Fruit fly (Drosophila melanogaster) whole organism, embryonic: ENCODE measurements around the gene CG16749.

Experiments used
- BtbVII ChIP-seq: fragments of 200-800 bp; sonication (Bioruptor generic); optimal IDR thresholded peaks from 3 replicates; lab custom pipeline; 2017; ENCODE audit warnings: missing biosample characterization, mild to moderate bottlenecking, missing genetic modification characterization
- C15 ChIP-seq: fragments of 200-800 bp; sonication (Bioruptor generic); IDR thresholded peaks from 3 replicates; pipeline ENCODE4 v1.3.6; 2022; ENCODE audit warnings: missing biosample characterization, missing genetic modification characterization
- CG10543 ChIP-seq: fragments of 200-800 bp; sonication (Bioruptor generic); optimal IDR thresholded peaks from 3 replicates; lab custom pipeline; 2017; ENCODE audit warnings: missing biosample characterization, mild to moderate bottlenecking, missing genetic modification characterization, moderate library complexity
- CG13894 ChIP-seq: fragments of 200-800 bp; sonication (Bioruptor generic); optimal IDR thresholded peaks from 3 replicates; lab custom pipeline; 2018; ENCODE audit warnings: missing biosample characterization, mild to moderate bottlenecking, missing genetic modification characterization, moderate library complexity
- CG15696 ChIP-seq: fragments of 200-800 bp; sonication (Bioruptor generic); optimal IDR thresholded peaks from 2 replicates; lab custom pipeline; 2019; ENCODE audit warnings: missing biosample characterization, mild to moderate bottlenecking, missing genetic modification characterization, moderate library complexity
- CG18476 ChIP-seq: fragments of 200-800 bp; sonication (Bioruptor generic); optimal IDR thresholded peaks from 2 replicates; lab custom pipeline; 2016; ENCODE audit warnings: missing biosample characterization, mild to moderate bottlenecking, missing genetic modification characterization
- CG2199 ChIP-seq: fragments of 200-800 bp; sonication (Bioruptor generic); IDR thresholded peaks from 3 replicates; pipeline ENCODE4 v1.3.6; 2022; ENCODE audit warnings: missing biosample characterization, missing genetic modification characterization
- CG2202 ChIP-seq: fragments of 200-800 bp; sonication (Bioruptor generic); optimal IDR thresholded peaks from 2 replicates; lab custom pipeline; 2018; ENCODE audit warnings: missing biosample characterization, mild to moderate bottlenecking, missing genetic modification characterization
- CG32767 ChIP-seq: fragments of 200-800 bp; sonication (Bioruptor generic); IDR thresholded peaks from 2 replicates; pipeline ENCODE4 v1.3.6; 2022; ENCODE audit warnings: missing biosample characterization, missing genetic modification characterization
- CG4282 ChIP-seq: fragments of 200-800 bp; sonication (Bioruptor generic); optimal IDR thresholded peaks from 2 replicates; lab custom pipeline; 2016; ENCODE audit warnings: missing biosample characterization, missing genetic modification characterization
- CG4328 ChIP-seq: fragments of 200-800 bp; sonication (Bioruptor generic); optimal IDR thresholded peaks from 3 replicates; lab custom pipeline; 2017; ENCODE audit warnings: missing biosample characterization, missing genetic modification reagents, missing genetic modification characterization
- CG5245 ChIP-seq: fragments of 200-800 bp; sonication (Bioruptor generic); optimal IDR thresholded peaks from 3 replicates; lab custom pipeline; 2016; ENCODE audit warnings: missing biosample characterization, missing genetic modification characterization
- CG8290 ChIP-seq, 3 experiments: fragments of 200-800 bp; sonication (Bioruptor generic); optimal IDR thresholded peaks; 2 replicates each; lab custom pipeline; 2016 to 2019; ENCODE audit warnings: missing biosample characterization in 3 of 3, missing genetic modification characterization in 3 of 3, mild to moderate bottlenecking in 2 of 3, moderate library complexity in 1 of 3
- CG9215 ChIP-seq: fragments of 200-800 bp; sonication (Bioruptor generic); IDR thresholded peaks from 2 replicates; pipeline ENCODE4 v1.3.6; 2022; ENCODE audit warnings: missing biosample characterization, missing genetic modification characterization
- CG9932 ChIP-seq: fragments of 200-800 bp; sonication (Bioruptor generic); IDR thresholded peaks from 2 replicates; pipeline ENCODE4 v1.3.6; 2022; ENCODE audit warnings: missing biosample characterization, missing genetic modification characterization
- Fer2 ChIP-seq: fragments of 200-800 bp; sonication (Bioruptor generic); optimal IDR thresholded peaks from 2 replicates; lab custom pipeline; 2018; ENCODE audit warnings: missing biosample characterization, mild to moderate bottlenecking, missing genetic modification characterization, moderate library complexity
- Hmx ChIP-seq: fragments of 200-800 bp; sonication (Bioruptor generic); optimal IDR thresholded peaks from 2 replicates; lab custom pipeline; 2016; ENCODE audit warnings: missing biosample characterization, missing genetic modification characterization
- Hr78 ChIP-seq, 2 experiments: fragments of 200-800 bp in 1 of 2; fragments of >200 bp in 1 of 2; sonication (Bioruptor generic) in 1 of 2; optimal IDR thresholded peaks; 2 replicates each; lab custom pipeline; 2017 to 2019; ENCODE audit warnings: missing biosample characterization in 2 of 2, missing genetic modification characterization in 2 of 2, mild to moderate bottlenecking in 1 of 2, moderate library complexity in 1 of 2
- Med ChIP-seq: fragments of 200-800 bp; sonication (Bioruptor generic); peaks from one replicate; lab custom pipeline; 2016; ENCODE audit warnings: missing biosample characterization, missing genetic modification characterization, mild to moderate bottlenecking, inconsistent platforms, moderate library complexity
- Nf-YC ChIP-seq: fragments of 200-800 bp; optimal IDR thresholded peaks from 3 replicates; lab custom pipeline; 2019; ENCODE audit warnings: missing biosample characterization, mild to moderate bottlenecking, missing genetic modification characterization, moderate library complexity
- Pdp1 ChIP-seq, 2 experiments: fragments of 200-800 bp; sonication (Bioruptor generic); optimal IDR thresholded peaks; 3 replicates each; lab custom pipeline; 2016; ENCODE audit warnings: missing biosample characterization in 2 of 2, missing genetic modification characterization in 2 of 2, mild to moderate bottlenecking in 1 of 2, moderate library complexity in 1 of 2
- abd-A ChIP-seq: fragments of 200-800 bp; sonication (Bioruptor generic); optimal IDR thresholded peaks from 3 replicates; lab custom pipeline; 2019; ENCODE audit warnings: missing biosample characterization, mild to moderate bottlenecking, missing genetic modification characterization, moderate library complexity
- bbx ChIP-seq: fragments of 200-800 bp; sonication (Bioruptor generic); IDR thresholded peaks from 2 replicates; pipeline ENCODE4 v1.3.6; 2022; ENCODE audit warnings: missing biosample characterization, missing genetic modification characterization; ENCODE audit not compliant: partially characterized antibody
- bigmax ChIP-seq: fragments of 200-800 bp; sonication (Bioruptor generic); optimal IDR thresholded peaks from 2 replicates; lab custom pipeline; 2018; ENCODE audit warnings: missing biosample characterization, mild to moderate bottlenecking, missing genetic modification characterization
- bowl ChIP-seq: fragments of 200-800 bp; sonication (Bioruptor generic); IDR thresholded peaks from 2 replicates; pipeline ENCODE4 v1.3.6; 2022; ENCODE audit warnings: missing biosample characterization, missing genetic modification characterization
- crol ChIP-seq: fragments of 200-800 bp; sonication (Bioruptor generic); IDR thresholded peaks from 2 replicates; pipeline ENCODE4 v1.3.6; 2022; ENCODE audit warnings: missing biosample characterization, missing genetic modification characterization
- eve ChIP-seq, 2 experiments: fragments of >200 bp; optimal IDR thresholded peaks; 2 replicates each; lab custom pipeline; 2017; ENCODE audit warnings: missing biosample characterization in 2 of 2, missing genetic modification characterization in 2 of 2
- exex ChIP-seq: fragments of 200-800 bp; sonication (Bioruptor generic); optimal IDR thresholded peaks from 4 replicates; lab custom pipeline; 2018; ENCODE audit warnings: missing biosample characterization, mild to moderate bottlenecking, missing genetic modification characterization, moderate library complexity
- ftz-f1 ChIP-seq: fragments of 200-800 bp; sonication (Bioruptor generic); optimal IDR thresholded peaks from 2 replicates; lab custom pipeline; 2016; ENCODE audit warnings: missing biosample characterization, missing genetic modification characterization
- gce ChIP-seq: fragments of 200-800 bp; sonication (Bioruptor generic); IDR thresholded peaks from 3 replicates; pipeline ENCODE4 v1.3.6; 2022; ENCODE audit warnings: missing biosample characterization, missing genetic modification characterization
- grau ChIP-seq: fragments of 200-800 bp; optimal IDR thresholded peaks from 3 replicates; lab custom pipeline; 2019; ENCODE audit warnings: missing biosample characterization, mild to moderate bottlenecking, missing genetic modification characterization, moderate library complexity
- her ChIP-seq: fragments of 200-800 bp; sonication (Bioruptor generic); optimal IDR thresholded peaks from 2 replicates; lab custom pipeline; 2016; ENCODE audit warnings: missing biosample characterization, missing genetic modification characterization
- insv ChIP-seq, 2 experiments: fragments of 200-800 bp; sonication (Bioruptor generic); optimal IDR thresholded peaks; 3 replicates each; lab custom pipeline; 2016 to 2018; ENCODE audit warnings: missing biosample characterization in 2 of 2, missing genetic modification characterization in 2 of 2
- jigr1 ChIP-seq: fragments of 200-800 bp; sonication (Bioruptor generic); IDR thresholded peaks from 3 replicates; pipeline ENCODE4 v1.3.6; 2022; ENCODE audit warnings: missing biosample characterization, missing genetic modification characterization
- kni ChIP-seq: fragments of 200-800 bp; sonication (Bioruptor generic); optimal IDR thresholded peaks from 3 replicates; lab custom pipeline; 2017; ENCODE audit warnings: mild to moderate bottlenecking, missing biosample characterization, missing genetic modification reagents, missing genetic modification characterization
- lbe ChIP-seq: fragments of 200-800 bp; sonication (Bioruptor generic); optimal IDR thresholded peaks from 2 replicates; lab custom pipeline; 2016; ENCODE audit warnings: missing biosample characterization, mild to moderate bottlenecking, missing genetic modification characterization
- mirr ChIP-seq: fragments of 200-800 bp; sonication (Bioruptor generic); optimal IDR thresholded peaks from 3 replicates; lab custom pipeline; 2018; ENCODE audit warnings: missing biosample characterization, mild to moderate bottlenecking, missing genetic modification characterization
- nom ChIP-seq: fragments of 200-800 bp; sonication (Bioruptor generic); optimal IDR thresholded peaks from 2 replicates; lab custom pipeline; 2017; ENCODE audit warnings: missing biosample characterization, missing genetic modification characterization, mild to moderate bottlenecking, moderate library complexity, missing genetic modification reagents
- schlank ChIP-seq: fragments of 200-800 bp; sonication (Bioruptor generic); optimal IDR thresholded peaks from 2 replicates; lab custom pipeline; 2018; ENCODE audit warnings: missing biosample characterization, mild to moderate bottlenecking, missing genetic modification characterization
- sd ChIP-seq: fragments of 200-800 bp; sonication (Bioruptor generic); optimal IDR thresholded peaks from 3 replicates; lab custom pipeline; 2018; ENCODE audit warnings: missing biosample characterization, mild to moderate bottlenecking, missing genetic modification characterization, moderate library complexity
- sens ChIP-seq: fragments of 200-800 bp; sonication (Bioruptor generic); peaks from one replicate; lab custom pipeline; 2016; ENCODE audit warnings: missing biosample characterization, missing genetic modification characterization
- sisA ChIP-seq: fragments of 200-800 bp; sonication (Bioruptor generic); IDR thresholded peaks from 2 replicates; pipeline ENCODE4 v1.3.6; 2022; ENCODE audit warnings: missing biosample characterization, missing genetic modification characterization
- so ChIP-seq: fragments of 200-800 bp; sonication (Bioruptor generic); IDR thresholded peaks from 3 replicates; pipeline ENCODE4 v1.3.6; 2022; ENCODE audit warnings: missing biosample characterization, missing genetic modification characterization
- sob ChIP-seq: fragments of 200-800 bp; sonication (Bioruptor generic); IDR thresholded peaks from 2 replicates; pipeline ENCODE4 v1.3.6; 2022; ENCODE audit warnings: missing biosample characterization, missing genetic modification characterization
- sr ChIP-seq: fragments of 200-800 bp; sonication (Bioruptor generic); IDR thresholded peaks from 3 replicates; pipeline ENCODE4 v1.3.6; 2022; ENCODE audit warnings: missing biosample characterization, missing genetic modification characterization
- sug ChIP-seq: fragments of 200-800 bp; optimal IDR thresholded peaks from 2 replicates; lab custom pipeline; 2019; ENCODE audit warnings: missing biosample characterization, mild to moderate bottlenecking, missing genetic modification characterization, moderate library complexity
- twi ChIP-seq: fragments of 200-800 bp; optimal IDR thresholded peaks from 2 replicates; lab custom pipeline; 2019; ENCODE audit warnings: missing biosample characterization, mild to moderate bottlenecking, missing genetic modification characterization, moderate library complexity

Gene CG16749

DNA sequence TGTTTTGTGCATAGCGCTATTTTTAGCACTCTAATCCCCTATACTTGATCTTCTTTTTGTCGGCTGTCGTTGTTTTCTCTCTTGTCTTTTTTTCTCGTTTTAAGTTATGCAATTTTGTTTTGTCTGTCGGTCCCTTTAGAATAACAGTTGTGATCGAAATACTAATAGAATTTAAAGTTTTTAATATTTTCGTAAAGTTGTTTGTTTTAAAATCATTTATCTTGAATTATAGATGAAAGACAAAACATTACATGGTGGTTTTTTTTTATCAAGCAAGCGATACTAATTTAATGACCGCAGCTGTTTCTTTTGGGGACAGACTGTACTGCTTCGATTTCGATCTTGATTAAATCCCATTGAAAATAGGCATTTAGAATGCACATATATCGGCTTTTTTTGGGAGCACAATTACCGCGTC lies 13.1 kb upstream of the CG16749 start (continued):
- no peak for TF ChIP-seq Hmx (GFP tag; lab: Kevin White, UChicago)
- no peak for TF ChIP-seq bbx (GFP tag; lab: Robert Waterston, UW)
- no peak for TF ChIP-seq twi (tag; lab: Kevin White, UChicago)
- TF ChIP-seq CG4282 (GFP tag; lab: Kevin White, UChicago): no peak
- TF ChIP-seq, all 482 proteins: peak for 149

dm6 chr3R:9344186-9344790 lies 12.6 kb upstream of the CG16749 start:
- TF ChIP-seq CG10543: peak; percentile 89
- TF ChIP-seq BtbVII: peak; percentile 9
- peak in 1 of 2 experiments; percentile 71 for TF ChIP-seq eve (GFP tag; optimal IDR thresholded peaks at IDR 0.05; lab: Kevin White, UChicago)
- TF ChIP-seq CG18476: peak; percentile 11
- no peak for TF ChIP-seq CG5245 (GFP tag; lab: Kevin White, UChicago)
- TF ChIP-seq gce (GFP tag; lab: Robert Waterston, UW): no peak
- TF ChIP-seq mirr (GFP tag; lab: Kevin White, UChicago): peak; percentile 59
- TF ChIP-seq Nf-YC (tag; lab: Kevin White, UChicago): no peak
- TF ChIP-seq CG8290 (GFP tag; optimal IDR thresholded peaks at IDR 0.05; lab: Kevin White, UChicago): no peak
- TF ChIP-seq CG8290 (tag; optimal IDR thresholded peaks at IDR 0.05; lab: Kevin White, UChicago): peak in 1 of 2 experiments; percentile 49
- no peak for TF ChIP-seq C15 (GFP tag; lab: Robert Waterston, UW)
- peak; percentile 88 for TF ChIP-seq CG2199 (GFP tag; lab: Robert Waterston, UW)
- TF ChIP-seq twi (tag; lab: Kevin White, UChicago): peak; percentile 96
- TF ChIP-seq so (GFP tag; lab: Robert Waterston, UW): peak; percentile 46; the same call in 1 of the 3 replicates
- TF ChIP-seq crol (GFP tag; lab: Robert Waterston, UW): peak; percentile 72; the same call in 1 of the 2 replicates
- TF ChIP-seq CG2202 (tag; lab: Kevin White, UChicago): no peak
- TF ChIP-seq bowl (GFP tag; lab: Robert Waterston, UW): no peak
- TF ChIP-seq grau (tag; lab: Kevin White, UChicago): no peak
- TF ChIP-seq CG4328 (GFP tag; lab: Kevin White, UChicago): peak; percentile 28
- TF ChIP-seq sr (GFP tag; lab: Robert Waterston, UW): peak; percentile 83; the same call in 2 of the 3 replicates
- TF ChIP-seq jigr1 (GFP tag; lab: Robert Waterston, UW): no peak
- peak; percentile 18; the same call in 1 of the 2 replicates for TF ChIP-seq CG9932 (GFP tag; lab: Robert Waterston, UW)
- TF ChIP-seq Fer2 (tag; lab: Kevin White, UChicago): no peak
- TF ChIP-seq Pdp1 (GFP tag; optimal IDR thresholded peaks at IDR 0.05; lab: Kevin White, UChicago): peak in 1 of 2 experiments; percentile 69
- peak; percentile 79 for TF ChIP-seq abd-A
- peak; percentile 28 for TF ChIP-seq nom
- TF ChIP-seq her: no peak
- TF ChIP-seq kni: peak; percentile 36
- TF ChIP-seq ftz-f1 (GFP tag; lab: Kevin White, UChicago): peak; percentile 64
- TF ChIP-seq lbe (GFP tag; lab: Kevin White, UChicago): peak; percentile 27
- no peak for TF ChIP-seq sisA (GFP tag; lab: Robert Waterston, UW)
- peak; percentile 8 for TF ChIP-seq bigmax (GFP tag; lab: Kevin White, UChicago)
- TF ChIP-seq schlank: peak; percentile 7
- peak in 1 of 2 experiments; percentile 16 for TF ChIP-seq insv (GFP tag; optimal IDR thresholded peaks at IDR 0.05; lab: Kevin White, UChicago)
- peak in 1 of 2 experiments; percentile 55 for TF ChIP-seq Hr78 (GFP tag; optimal IDR thresholded peaks at IDR 0.05; lab: Kevin White, UChicago)
- TF ChIP-seq sd (tag; lab: Kevin White, UChicago): peak; percentile 31
- peak; percentile 9; the same call in 1 of the 2 replicates for TF ChIP-seq sob (GFP tag; lab: Robert Waterston, UW)
- TF ChIP-seq sug: peak; percentile 63
- no peak for TF ChIP-seq CG9215 (GFP tag; lab: Robert Waterston, UW)
- TF ChIP-seq CG32767: no peak
- TF ChIP-seq sens (GFP tag; lab: Kevin White, UChicago): peak; percentile 46
- no peak for TF ChIP-seq CG15696 (tag; lab: Kevin White, UChicago)
- peak; percentile 10 for TF ChIP-seq exex
- peak; percentile 35 for TF ChIP-seq CG13894 (tag; lab: Kevin White, UChicago)
- TF ChIP-seq Med: peak; percentile 79
